Fruit fly (Drosophila melanogaster) whole organism, wandering third instar larva: ENCODE data around the gene CROT.

Source experiments
- Dfd ChIP-seq: fragments of >200 bp; optimal IDR thresholded peaks from 2 replicates; lab custom pipeline; 2017; ENCODE audit warnings: missing biosample characterization, missing genetic modification characterization
- Hr78 ChIP-seq: fragments of >200 bp; optimal IDR thresholded peaks from 2 replicates; lab custom pipeline; 2017; ENCODE audit warnings: missing biosample characterization, missing genetic modification characterization
- Jra ChIP-seq: sonication (Bioruptor generic); optimal IDR thresholded peaks from 2 replicates; lab custom pipeline; 2016; ENCODE audit warnings: missing biosample characterization, missing genetic modification characterization
- br ChIP-seq: fragments of 200-800 bp; sonication (Bioruptor generic); optimal IDR thresholded peaks from 2 replicates; lab custom pipeline; 2016; ENCODE audit warnings: missing biosample characterization, missing genetic modification characterization
- brk ChIP-seq: fragments of 200-800 bp; sonication (Bioruptor generic); optimal IDR thresholded peaks from 2 replicates; lab custom pipeline; 2016; ENCODE audit warnings: missing biosample characterization, mild to moderate bottlenecking, missing genetic modification characterization
- usp ChIP-seq: fragments of >200 bp; optimal IDR thresholded peaks from 2 replicates; lab custom pipeline; 2017; ENCODE audit warnings: missing biosample characterization, missing genetic modification characterization

DNA sequence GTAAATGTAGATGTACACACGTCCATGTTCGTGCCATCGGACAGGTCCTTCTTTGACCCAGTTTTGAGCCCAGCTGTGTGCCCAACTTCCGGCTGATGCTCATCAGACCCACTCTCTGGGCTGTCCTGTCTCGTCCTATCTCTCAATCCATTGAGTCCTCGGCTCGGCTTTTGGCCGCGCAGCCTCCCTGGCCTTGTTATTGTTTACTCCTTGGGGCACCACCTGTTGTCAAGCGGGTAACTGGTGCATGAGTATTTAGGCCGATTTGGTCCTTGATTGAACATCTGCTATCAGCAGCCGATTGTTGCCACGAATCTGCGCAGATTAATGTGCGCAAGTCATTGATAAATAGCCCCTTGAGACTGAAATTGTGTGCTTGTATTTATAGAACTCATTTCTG lies 45.2 kb downstream of the CROT start:
- TF ChIP-seq usp (GFP tag; lab: Kevin White, UChicago) = no peak
- TF ChIP-seq brk = no peak
- TF ChIP-seq Jra (GFP tag; lab: Kevin White, UChicago) = no peak
- no peak for TF ChIP-seq br (GFP tag; lab: Kevin White, UChicago)
- TF ChIP-seq Hr78 (GFP tag; lab: Kevin White, UChicago) = no peak
- TF ChIP-seq Dfd (GFP tag; lab: Kevin White, UChicago) = no peak
